Worm (Caenorhabditis elegans) whole organism, late embryonic: ENCODE data around the gene gfm-1.

Source experiments
- F13H6.1 ChIP-seq: sonication (generic microtip); optimal IDR thresholded peaks from 2 replicates; lab custom pipeline; 2016; ENCODE audit warnings: missing genetic modification characterization, missing compliant biosample characterization
- ama-1 ChIP-seq: fragments of 150-350 bp; optimal IDR thresholded peaks from 2 replicates; lab custom pipeline; 2014
- ceh-9 ChIP-seq: sonication (generic microtip); optimal IDR thresholded peaks from 2 replicates; lab custom pipeline; 2016; ENCODE audit warnings: mild to moderate bottlenecking, missing genetic modification characterization, inconsistent platforms, missing compliant biosample characterization
- dmd-4 ChIP-seq: sonication (generic microtip); optimal IDR thresholded peaks from 2 replicates; lab custom pipeline; 2016; ENCODE audit warnings: borderline replicate concordance, missing genetic modification characterization, missing compliant biosample characterization
- elt-2 ChIP-seq: sonication (generic microtip); optimal IDR thresholded peaks from 2 replicates; lab custom pipeline; 2016; ENCODE audit warnings: missing genetic modification reagents, missing genetic modification characterization, missing compliant biosample characterization
- hlh-6 ChIP-seq: sonication (generic microtip); optimal IDR thresholded peaks from 2 replicates; lab custom pipeline; 2016; ENCODE audit warnings: missing genotype, missing genetic modification characterization, missing compliant biosample characterization
- hlh-8 ChIP-seq: sonication (generic microtip); optimal IDR thresholded peaks from 2 replicates; lab custom pipeline; 2016; ENCODE audit warnings: missing genotype, missing genetic modification characterization, missing compliant biosample characterization
- nhr-11 ChIP-seq: fragments of 150-350 bp; optimal IDR thresholded peaks from 2 replicates; lab custom pipeline; 2014; ENCODE audit warnings: missing biosample characterization, missing genetic modification characterization
- pha-4 ChIP-seq: fragments of 150-350 bp; optimal IDR thresholded peaks from 2 replicates; lab custom pipeline; 2018; ENCODE audit warnings: missing biosample characterization, missing genetic modification reagents, missing genetic modification characterization
- ref-2 ChIP-seq: sonication (generic microtip); optimal IDR thresholded peaks from 2 replicates; lab custom pipeline; 2016; ENCODE audit warnings: missing genetic modification characterization, missing compliant biosample characterization
- tbx-2 ChIP-seq: sonication (generic microtip); optimal IDR thresholded peaks from 2 replicates; lab custom pipeline; 2016; ENCODE audit warnings: missing genetic modification characterization, missing compliant biosample characterization
- unc-55 ChIP-seq: sonication (generic microtip); optimal IDR thresholded peaks from 2 replicates; lab custom pipeline; 2017; ENCODE audit warnings: missing biosample characterization, missing genetic modification reagents, missing genetic modification characterization

ce11 chrII:13167493-13167892 is 50.2 kb downstream of the gfm-1 start:
- TF ChIP-seq pha-4 (tag; lab: Kevin White, UChicago) (no peak), ref-2 (no peak), ama-1 (no peak), ceh-9 (tag; lab: Kevin White, UChicago) (no peak), unc-55 (no peak), hlh-8 (no peak), hlh-6 (tag; lab: Kevin White, UChicago) (no peak), F13H6.1 (tag; lab: Kevin White, UChicago) (no peak), tbx-2 (tag; lab: Kevin White, UChicago) (no peak), nhr-11 (tag; lab: Kevin White, UChicago) (no peak), elt-2 (tag; lab: Kevin White, UChicago) (no peak), dmd-4 (tag; lab: Kevin White, UChicago) (no peak)
